Worm (Caenorhabditis elegans): ENCODE measurements around the gene F54F12.2.
A peak's percentile ranks its signal among the peaks of the same experiment; 100 is the strongest.

Gene F54F12.2

DNA sequence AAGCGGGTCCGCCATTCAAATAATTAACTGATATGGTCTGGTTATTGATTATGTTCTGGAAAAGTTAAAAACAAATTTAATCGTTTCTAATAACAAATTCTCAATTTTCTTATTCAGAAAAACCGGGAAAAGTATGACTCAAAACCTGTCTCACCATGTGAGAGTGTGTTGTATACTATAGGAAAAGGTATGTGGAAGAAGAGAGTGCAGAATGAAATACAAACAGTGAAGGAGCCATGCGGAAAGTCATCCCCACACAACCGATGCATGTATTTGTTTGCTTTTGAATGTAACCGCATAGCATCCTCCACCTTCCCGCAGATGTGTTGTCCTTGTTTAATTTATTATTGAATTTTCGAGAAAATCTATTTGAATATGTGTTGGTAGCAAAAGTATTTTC lies 39.4 kb upstream of the F54F12.2 start, which contains the start of gene ZK1010.8:
Gene ZK1010.8 (minus strand): TSS at position 214 of the 400 bp plus-strand sequence.
- TF ChIP-seq sdz-12 (GFP tag; optimal IDR thresholded peaks at IDR 0.05): no peak
- TF ChIP-seq nhr-11 (tag; optimal IDR thresholded peaks at IDR 0.05): no peak
- no peak for TF ChIP-seq ztf-7 (tag; optimal IDR thresholded peaks at IDR 0.05)
- no peak for TF ChIP-seq lin-1 (GFP tag; IDR thresholded peaks at IDR 0.05)
- TF ChIP-seq rbr-2 (tag; optimal IDR thresholded peaks at IDR 0.05): no peak
- TF ChIP-seq daf-19 (GFP tag; conservative IDR thresholded peaks at IDR 0.05): no peak
- TF ChIP-seq pha-4 (GFP tag; IDR thresholded peaks at IDR 0.05): no peak
- peak; percentile 83 for TF ChIP-seq pha-4 (tag; optimal IDR thresholded peaks at IDR 0.05)
- TF ChIP-seq nhr-237 (tag; optimal IDR thresholded peaks at IDR 0.05): no peak
- TF ChIP-seq ZK546.5 (tag; optimal IDR thresholded peaks at IDR 0.05): no peak
- no peak for TF ChIP-seq T20F7.1 (GFP tag; optimal IDR thresholded peaks at IDR 0.05)
- no peak for TF ChIP-seq spr-3 (GFP tag; optimal IDR thresholded peaks at IDR 0.05)
- TF ChIP-seq gei-8 (GFP tag; optimal IDR thresholded peaks at IDR 0.05): no peak
- no peak for TF ChIP-seq pqm-1 (tag; optimal IDR thresholded peaks at IDR 0.05)
- TF ChIP-seq lin-29 (GFP tag; IDR thresholded peaks at IDR 0.05): no peak
- no peak for TF ChIP-seq nhr-48 (tag; optimal IDR thresholded peaks at IDR 0.05)
- TF ChIP-seq daf-12 (tag; optimal IDR thresholded peaks at IDR 0.05): no peak
- TF ChIP-seq jun-1 (tag; optimal IDR thresholded peaks at IDR 0.05): no peak
- TF ChIP-seq F44E2.7 (GFP tag; IDR thresholded peaks at IDR 0.05): no peak
- no peak for TF ChIP-seq lin-15B (tag; optimal IDR thresholded peaks at IDR 0.05)
- no peak for TF ChIP-seq php-3 (GFP tag; IDR thresholded peaks at IDR 0.05)
- peak; percentile 6 for TF ChIP-seq dve-1 (tag; optimal IDR thresholded peaks at IDR 0.05; ENCODE audit: insufficient read depth)
- TF ChIP-seq mxl-2 (GFP tag; conservative IDR thresholded peaks at IDR 0.05): no peak
- no peak for TF ChIP-seq lim-7 (GFP tag; IDR thresholded peaks at IDR 0.05)
- TF ChIP-seq nhr-6 (tag; optimal IDR thresholded peaks at IDR 0.05): peak; percentile 55
- TF ChIP-seq dmd-9 (GFP tag; IDR thresholded peaks at IDR 0.05): no peak
- no peak for TF ChIP-seq nhr-102 (tag; optimal IDR thresholded peaks at IDR 0.05)
- no peak for TF ChIP-seq set-16 (GFP tag; IDR thresholded peaks at IDR 0.05)
- TF ChIP-seq ZK337.2 (GFP tag; IDR thresholded peaks at IDR 0.05): no peak
- no peak for TF ChIP-seq nhr-25 (tag; optimal IDR thresholded peaks at IDR 0.05; ENCODE audit: borderline replicate concordance, insufficient read depth)
- TF ChIP-seq daf-16 (GFP tag; optimal IDR thresholded peaks at IDR 0.05): no peak
- peak; percentile 13 for TF ChIP-seq daf-16 (tag; optimal IDR thresholded peaks at IDR 0.05)
- no peak for TF ChIP-seq tra-1 (GFP tag; IDR thresholded peaks at IDR 0.05)
- TF ChIP-seq snpc-4 (tag; optimal IDR thresholded peaks at IDR 0.05): no peak
- TF ChIP-seq F26F4.8 (GFP tag; conservative IDR thresholded peaks at IDR 0.05): no peak
- no peak for TF ChIP-seq hmg-1.1 (GFP tag; IDR thresholded peaks at IDR 0.05)
- peak; percentile 85 for TF ChIP-seq hlh-30 (tag; optimal IDR thresholded peaks at IDR 0.05; ENCODE audit: insufficient read depth)
- TF ChIP-seq zfp-2 (tag; optimal IDR thresholded peaks at IDR 0.05): no peak
- no peak for TF ChIP-seq lin-38 (GFP tag; IDR thresholded peaks at IDR 0.05)

DNA sequence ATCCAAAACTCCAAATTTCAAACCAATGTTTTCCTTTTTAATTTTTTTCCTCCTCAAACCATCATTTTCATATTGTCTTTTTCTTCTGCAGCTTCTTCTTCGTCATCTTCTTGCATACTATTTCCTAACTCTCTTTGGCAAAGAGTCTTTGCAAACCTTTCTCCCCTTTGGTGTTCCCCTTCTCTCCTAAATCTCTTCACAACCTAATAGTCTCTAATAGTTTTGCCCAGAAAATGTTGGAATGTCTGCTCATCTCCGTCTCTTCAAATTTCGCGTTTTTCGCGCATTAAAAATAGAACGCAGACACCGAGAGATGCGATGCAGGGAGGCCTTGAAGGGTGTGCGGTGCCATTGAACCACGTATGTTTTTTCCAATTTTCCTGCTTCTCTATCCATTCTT lies 37.7 kb upstream of the F54F12.2 start, which contains the start of gene ZK1010.10:
Gene ZK1010.10 (plus strand): TSS at position 286 of the 400 bp plus-strand sequence.
- TF ChIP-seq zfp-3 (GFP tag; conservative IDR thresholded peaks at IDR 0.05) (no peak), lin-38 (GFP tag; IDR thresholded peaks at IDR 0.05) (no peak), lsy-2 (tag; optimal IDR thresholded peaks at IDR 0.05) (peak in 1 of 2 experiments; percentile 73), zip-11 (GFP tag; IDR thresholded peaks at IDR 0.05) (no peak), pha-4 (GFP tag; IDR thresholded peaks at IDR 0.05) (no peak), pha-4 (tag; optimal IDR thresholded peaks at IDR 0.05) (no peak), fkh-10 (GFP tag; optimal IDR thresholded peaks at IDR 0.05) (peak; percentile 11), nhr-111 (GFP tag; optimal IDR thresholded peaks at IDR 0.05) (no peak), F44E2.7 (GFP tag; IDR thresholded peaks at IDR 0.05) (no peak), aha-1 (tag) (peak; percentile 2), mes-2 (tag; optimal IDR thresholded peaks at IDR 0.05; ENCODE audit: poor library complexity, severe bottlenecking) (peak; percentile 66), cey-2 (tag; optimal IDR thresholded peaks at IDR 0.05; ENCODE audit: borderline replicate concordance, insufficient read depth) (no peak), mep-1 (tag; optimal IDR thresholded peaks at IDR 0.05) (no peak), set-16 (GFP tag; IDR thresholded peaks at IDR 0.05) (no peak), snpc-4 (tag; optimal IDR thresholded peaks at IDR 0.05) (no peak), mdl-1 (tag; optimal IDR thresholded peaks at IDR 0.05) (peak in 1 of 2 experiments; percentile 10), dpl-1 (GFP tag; optimal IDR thresholded peaks at IDR 0.05) (no peak), hlh-11 (tag; optimal IDR thresholded peaks at IDR 0.05) (no peak), ceh-82 (tag; optimal IDR thresholded peaks at IDR 0.05) (no peak), tra-1 (GFP tag; IDR thresholded peaks at IDR 0.05) (no peak), rbr-2 (tag; optimal IDR thresholded peaks at IDR 0.05) (peak; percentile 34), jun-1 (tag; optimal IDR thresholded peaks at IDR 0.05) (peak; percentile 6)
